Worm (Caenorhabditis elegans) whole organism, late embryonic: ENCODE results near the gene ima-3.
A peak's percentile ranks its signal among the peaks of the same experiment; 100 is the strongest.

Experiments
- C08G9.2 ChIP-seq: sonication (generic microtip); optimal IDR thresholded peaks from 2 replicates; lab custom pipeline; 2016; ENCODE audit warnings: mild to moderate bottlenecking, missing genetic modification characterization, moderate library complexity, missing compliant biosample characterization
- T23F11.4 ChIP-seq: fragments of 200-800 bp; sonication (Bioruptor generic); optimal IDR thresholded peaks from 2 replicates; lab custom pipeline; 2018; ENCODE audit warnings: mild to moderate bottlenecking, missing genetic modification characterization, missing compliant biosample characterization
- ama-1 ChIP-seq: fragments of 150-350 bp; optimal IDR thresholded peaks from 2 replicates; lab custom pipeline; 2014
- ceh-14 ChIP-seq: sonication (generic microtip); optimal IDR thresholded peaks from 2 replicates; lab custom pipeline; 2016; ENCODE audit warnings: missing genotype, missing genetic modification characterization, missing compliant biosample characterization
- ceh-18 ChIP-seq: sonication (generic microtip); optimal IDR thresholded peaks from 2 replicates; lab custom pipeline; 2016; ENCODE audit warnings: missing genetic modification characterization, missing compliant biosample characterization
- ceh-24 ChIP-seq: sonication (generic microtip); optimal IDR thresholded peaks from 2 replicates; lab custom pipeline; 2016; ENCODE audit warnings: mild to moderate bottlenecking, missing genetic modification characterization, missing compliant biosample characterization
- ceh-30 ChIP-seq: fragments of 150-350 bp; optimal IDR thresholded peaks from 2 replicates; lab custom pipeline; 2014; ENCODE audit warnings: missing biosample characterization, missing genetic modification characterization
- ceh-6 ChIP-seq: fragments of 200-800 bp; sonication (Bioruptor generic); optimal IDR thresholded peaks from 2 replicates; lab custom pipeline; 2018; ENCODE audit warnings: mild to moderate bottlenecking, missing genetic modification characterization, missing compliant biosample characterization
- dmd-4 ChIP-seq: sonication (generic microtip); optimal IDR thresholded peaks from 2 replicates; lab custom pipeline; 2016; ENCODE audit warnings: borderline replicate concordance, missing genetic modification characterization, missing compliant biosample characterization
- elt-2 ChIP-seq: sonication (generic microtip); optimal IDR thresholded peaks from 2 replicates; lab custom pipeline; 2016; ENCODE audit warnings: missing genetic modification reagents, missing genetic modification characterization, missing compliant biosample characterization
- elt-4 ChIP-seq: sonication (generic microtip); optimal IDR thresholded peaks from 2 replicates; lab custom pipeline; 2016; ENCODE audit warnings: missing genetic modification characterization, missing compliant biosample characterization
- fax-1 ChIP-seq: sonication (generic microtip); optimal IDR thresholded peaks from 2 replicates; lab custom pipeline; 2016; ENCODE audit warnings: missing genotype, missing genetic modification characterization, missing compliant biosample characterization
- fkh-10 ChIP-seq: fragments of 150-350 bp; optimal IDR thresholded peaks from 2 replicates; lab custom pipeline; 2014; ENCODE audit warnings: missing biosample characterization, missing genetic modification reagents, missing genetic modification characterization
- fkh-6 ChIP-seq: sonication (generic microtip); optimal IDR thresholded peaks from 2 replicates; lab custom pipeline; 2016; ENCODE audit warnings: missing genetic modification characterization, missing compliant biosample characterization
- gmeb-2 ChIP-seq: sonication (generic microtip); optimal IDR thresholded peaks from 2 replicates; lab custom pipeline; 2016; ENCODE audit warnings: missing genetic modification characterization, inconsistent platforms, missing compliant biosample characterization
- hlh-30 ChIP-seq: sonication (generic microtip); optimal IDR thresholded peaks from 2 replicates; lab custom pipeline; 2017; ENCODE audit warnings: antibody characterized with exemption, missing genetic modification characterization, missing compliant biosample characterization; ENCODE audit not compliant: insufficient read depth
- lim-6 ChIP-seq: sonication (generic microtip); optimal IDR thresholded peaks from 2 replicates; lab custom pipeline; 2016; ENCODE audit warnings: missing genetic modification characterization, missing compliant biosample characterization
- mec-3 ChIP-seq: sonication (generic microtip); optimal IDR thresholded peaks from 2 replicates; lab custom pipeline; 2016; ENCODE audit warnings: borderline replicate concordance, missing genetic modification characterization, missing compliant biosample characterization
- nhr-11 ChIP-seq: fragments of 150-350 bp; optimal IDR thresholded peaks from 2 replicates; lab custom pipeline; 2014; ENCODE audit warnings: missing biosample characterization, missing genetic modification characterization
- nhr-232 ChIP-seq: sonication (generic microtip); optimal IDR thresholded peaks from 2 replicates; lab custom pipeline; 2016; ENCODE audit warnings: missing genetic modification characterization, missing compliant biosample characterization
- npax-4 ChIP-seq: sonication (generic microtip); optimal IDR thresholded peaks from 2 replicates; lab custom pipeline; 2016; ENCODE audit warnings: missing genetic modification characterization, missing compliant biosample characterization
- odd-2 ChIP-seq: sonication (generic microtip); optimal IDR thresholded peaks from 2 replicates; lab custom pipeline; 2017; ENCODE audit warnings: antibody characterized with exemption, mild to moderate bottlenecking, missing genetic modification characterization, missing compliant biosample characterization
- pag-3 ChIP-seq: sonication (generic microtip); optimal IDR thresholded peaks from 2 replicates; lab custom pipeline; 2016; ENCODE audit warnings: missing compliant biosample characterization, missing genetic modification characterization, borderline replicate concordance
- pat-9 ChIP-seq: fragments of 200-800 bp; sonication (Bioruptor generic); optimal IDR thresholded peaks from 2 replicates; lab custom pipeline; 2018; ENCODE audit warnings: mild to moderate bottlenecking, missing genetic modification characterization, moderate library complexity, missing compliant biosample characterization
- pha-4 ChIP-seq: fragments of 150-350 bp; optimal IDR thresholded peaks from 2 replicates; lab custom pipeline; 2018; ENCODE audit warnings: missing biosample characterization, missing genetic modification reagents, missing genetic modification characterization
- ref-2 ChIP-seq: sonication (generic microtip); optimal IDR thresholded peaks from 2 replicates; lab custom pipeline; 2016; ENCODE audit warnings: missing genetic modification characterization, missing compliant biosample characterization
- rnt-1 ChIP-seq: sonication (generic microtip); optimal IDR thresholded peaks from 2 replicates; lab custom pipeline; 2016; ENCODE audit warnings: missing genetic modification characterization, missing compliant biosample characterization
- unc-42 ChIP-seq: sonication (generic microtip); optimal IDR thresholded peaks from 2 replicates; lab custom pipeline; 2016; ENCODE audit warnings: missing genotype, missing genetic modification characterization, missing compliant biosample characterization
- unc-55 ChIP-seq: sonication (generic microtip); optimal IDR thresholded peaks from 2 replicates; lab custom pipeline; 2017; ENCODE audit warnings: missing biosample characterization, missing genetic modification reagents, missing genetic modification characterization
- unc-86 ChIP-seq: sonication (generic microtip); optimal IDR thresholded peaks from 2 replicates; lab custom pipeline; 2016; ENCODE audit warnings: missing genetic modification characterization, missing compliant biosample characterization
- ztf-16 ChIP-seq: sonication (generic microtip); optimal IDR thresholded peaks from 2 replicates; lab custom pipeline; 2017; ENCODE audit warnings: missing genetic modification characterization, missing compliant biosample characterization

Gene ima-3

DNA sequence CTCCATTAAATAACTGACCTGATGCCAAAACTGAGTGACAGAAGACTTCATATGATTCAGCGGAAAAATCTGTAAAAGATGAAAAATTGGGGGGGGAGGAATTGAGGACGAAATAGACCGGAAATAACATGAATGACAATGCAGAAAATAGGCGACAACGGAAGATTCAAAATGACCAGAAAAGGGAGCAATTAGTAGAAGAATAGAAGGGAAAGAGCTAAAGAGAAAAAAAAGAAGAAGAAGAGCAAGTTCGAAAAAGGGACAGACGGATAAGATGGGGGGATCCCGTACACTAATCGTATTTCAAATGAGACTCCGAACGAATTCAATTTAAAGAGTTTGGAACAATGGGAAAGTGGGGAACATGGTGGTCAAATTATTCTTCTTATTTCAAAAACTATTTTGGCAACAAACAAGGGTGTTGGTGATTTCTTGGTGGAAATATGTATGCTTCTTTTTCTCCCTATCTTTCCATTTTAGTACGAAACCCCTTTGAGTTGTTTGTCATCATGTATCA lies 18.9 kb downstream of the ima-3 start, which contains the start of gene R05G6.10:
TSS of gene R05G6.10 (minus strand) at position 51 of the 517 bp plus-strand sequence.
- TF ChIP-seq gmeb-2 (tag; lab: Kevin White, UChicago) = no peak
- TF ChIP-seq fkh-6 (tag; lab: Kevin White, UChicago) = no peak
- TF ChIP-seq ceh-30 = no peak
- TF ChIP-seq ceh-18 (tag; lab: Kevin White, UChicago) = no peak
- TF ChIP-seq pat-9 (tag; lab: Kevin White, UChicago) = no peak
- peak; percentile 92 for TF ChIP-seq unc-42 (tag; lab: Kevin White, UChicago)

DNA sequence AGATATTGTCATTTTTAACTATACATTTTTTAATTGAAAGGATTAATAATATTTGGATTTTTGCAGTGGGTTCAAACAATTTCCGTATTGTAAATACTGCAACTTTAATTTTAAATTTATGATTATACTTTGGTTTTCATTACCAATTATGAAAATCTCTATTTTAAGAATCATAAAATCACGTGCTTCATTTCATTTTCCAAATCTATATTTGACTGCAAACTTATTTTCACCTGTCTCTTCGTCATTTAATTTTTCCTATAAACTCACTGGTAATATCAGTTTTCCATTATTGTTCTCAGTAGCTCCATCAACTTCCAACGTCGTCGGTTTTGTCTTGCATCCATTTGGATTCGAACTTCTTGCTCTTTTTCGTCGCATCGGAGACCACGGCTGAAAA lies 29.1 kb downstream of the ima-3 start, which contains the start of gene R05G6.1:
TSS of gene R05G6.1 (plus strand) at position 301 of the 400 bp plus-strand sequence.
- TF ChIP-seq pha-4 (tag; lab: Kevin White, UChicago) = no peak
- TF ChIP-seq C08G9.2 = no peak
- TF ChIP-seq fax-1 (tag; lab: Kevin White, UChicago) = no peak
- TF ChIP-seq odd-2 = no peak
- no peak for TF ChIP-seq npax-4 (tag; lab: Kevin White, UChicago)
- TF ChIP-seq pag-3 (tag; lab: Kevin White, UChicago) = no peak
- no peak for TF ChIP-seq ceh-14 (tag; lab: Kevin White, UChicago)
- TF ChIP-seq hlh-30 (tag; lab: Kevin White, UChicago) = no peak
- TF ChIP-seq ztf-16 (tag; lab: Kevin White, UChicago) = no peak
- TF ChIP-seq fkh-6 (tag; lab: Kevin White, UChicago) = no peak
- no peak for TF ChIP-seq fkh-10
- no peak for TF ChIP-seq elt-2 (tag; lab: Kevin White, UChicago)
- no peak for TF ChIP-seq dmd-4 (tag; lab: Kevin White, UChicago)
- TF ChIP-seq rnt-1 (tag; lab: Kevin White, UChicago) = no peak
- TF ChIP-seq lim-6 (tag; lab: Kevin White, UChicago) = no peak
- no peak for TF ChIP-seq ceh-6
- TF ChIP-seq ama-1 (lab: Kevin White, UChicago) = no peak

- no peak for TF ChIP-seq lim-6 (tag; lab: Kevin White, UChicago)
- TF ChIP-seq unc-86 = no peak
Measured at ce11 chrIV:7530226-7531070, 31.0 kb downstream of the ima-3 start.

ce11 chrIV:7523744-7524143 lies 37.7 kb downstream of the ima-3 start:
- TF ChIP-seq nhr-232 (tag; lab: Kevin White, UChicago) (no peak), odd-2 (no peak), T23F11.4 (GFP tag; lab: Kevin White, UChicago) (no peak), mec-3 (tag; lab: Kevin White, UChicago) (no peak), lim-6 (tag; lab: Kevin White, UChicago) (no peak)

- TF ChIP-seq ref-2 (tag; lab: Kevin White, UChicago) = peak; percentile 58
- TF ChIP-seq rnt-1 (tag; lab: Kevin White, UChicago) = no peak
- no peak for TF ChIP-seq elt-2 (tag; lab: Kevin White, UChicago)
- no peak for TF ChIP-seq elt-4 (tag; lab: Kevin White, UChicago)
- no peak for TF ChIP-seq ceh-24
- TF ChIP-seq fax-1 (tag; lab: Kevin White, UChicago) = no peak
- TF ChIP-seq unc-55 = no peak
- no peak for TF ChIP-seq unc-86
Measured at ce11 chrIV:7521591-7521990, 39.9 kb downstream of the ima-3 start.

- TF ChIP-seq nhr-11 (tag; lab: Kevin White, UChicago) (no peak), rnt-1 (tag; lab: Kevin White, UChicago) (no peak)
Measured at ce11 chrIV:7520841-7521240, 40.6 kb downstream of the ima-3 start.
